Fruit fly (Drosophila melanogaster) whole organism, embryonic: ENCODE measurements around the gene elgi.
A peak's percentile ranks its signal among the peaks of the same experiment; 100 is the strongest.

Source experiments
- Asciz ChIP-seq: fragments of 200-800 bp; sonication (Bioruptor generic); optimal IDR thresholded peaks from 2 replicates; lab custom pipeline; 2017; ENCODE audit warnings: missing biosample characterization, mild to moderate bottlenecking, missing genetic modification characterization, missing genetic modification reagents
- B-H1 ChIP-seq: fragments of 200-800 bp; sonication (Bioruptor generic); IDR thresholded peaks from 3 replicates; pipeline ENCODE4 v1.3.6; 2022; ENCODE audit warnings: missing biosample characterization, missing genetic modification characterization
- CG10209 ChIP-seq: fragments of 200-800 bp; sonication (Bioruptor generic); optimal IDR thresholded peaks from 3 replicates; lab custom pipeline; 2017; ENCODE audit warnings: missing biosample characterization, mild to moderate bottlenecking, missing genetic modification characterization, missing genetic modification reagents
- CG11093 ChIP-seq: fragments of 200-800 bp; sonication (Bioruptor generic); IDR thresholded peaks from 3 replicates; pipeline ENCODE4 v1.3.6; 2022; ENCODE audit warnings: missing biosample characterization, missing genetic modification characterization
- CG11456 ChIP-seq: fragments of 200-800 bp; sonication (Bioruptor generic); IDR thresholded peaks from 3 replicates; pipeline ENCODE4 v1.3.6; 2022; ENCODE audit warnings: missing biosample characterization, missing genetic modification characterization
- CG11696 ChIP-seq: fragments of 200-800 bp; sonication (Bioruptor generic); IDR thresholded peaks from 2 replicates; pipeline ENCODE4 v1.3.6; 2022; ENCODE audit warnings: missing biosample characterization, missing genetic modification characterization
- CG12744 ChIP-seq: fragments of 200-800 bp; sonication (Bioruptor generic); optimal IDR thresholded peaks from 2 replicates; lab custom pipeline; 2016; ENCODE audit warnings: missing biosample characterization, missing genetic modification characterization
- CG14710 ChIP-seq: fragments of 200-800 bp; sonication (Bioruptor generic); optimal IDR thresholded peaks from 3 replicates; lab custom pipeline; 2019; ENCODE audit warnings: missing biosample characterization, mild to moderate bottlenecking, missing genetic modification characterization, moderate library complexity
- CG15073 ChIP-seq: fragments of 200-800 bp; sonication (Bioruptor generic); optimal IDR thresholded peaks from 2 replicates; lab custom pipeline; 2016; ENCODE audit warnings: missing biosample characterization, missing genetic modification characterization
- CG17186 ChIP-seq: fragments of 200-800 bp; sonication (Bioruptor generic); optimal IDR thresholded peaks from 3 replicates; lab custom pipeline; 2017; ENCODE audit warnings: missing biosample characterization, missing genetic modification reagents, missing genetic modification characterization
- CG18011 ChIP-seq: fragments of 200-800 bp; sonication (Bioruptor generic); optimal IDR thresholded peaks from 2 replicates; lab custom pipeline; 2017; ENCODE audit warnings: missing biosample characterization, missing genetic modification characterization, mild to moderate bottlenecking, moderate library complexity, missing genotype
- CG18476 ChIP-seq: fragments of 200-800 bp; sonication (Bioruptor generic); optimal IDR thresholded peaks from 2 replicates; lab custom pipeline; 2016; ENCODE audit warnings: missing biosample characterization, mild to moderate bottlenecking, missing genetic modification characterization
- CG30431 ChIP-seq: fragments of 200-800 bp; sonication (Bioruptor generic); optimal IDR thresholded peaks from 2 replicates; lab custom pipeline; 2017; ENCODE audit warnings: missing biosample characterization, missing genetic modification characterization
- CG3847 ChIP-seq: fragments of 200-800 bp; sonication (Bioruptor generic); IDR thresholded peaks from 2 replicates; pipeline ENCODE4 v1.3.6; 2022; ENCODE audit warnings: missing biosample characterization, missing genetic modification characterization
- CG4282 ChIP-seq: fragments of 200-800 bp; sonication (Bioruptor generic); optimal IDR thresholded peaks from 2 replicates; lab custom pipeline; 2016; ENCODE audit warnings: missing biosample characterization, missing genetic modification characterization
- CG4820 ChIP-seq: fragments of 200-800 bp; sonication (Bioruptor generic); optimal IDR thresholded peaks from 3 replicates; lab custom pipeline; 2016; ENCODE audit warnings: missing biosample characterization, missing genetic modification characterization
- CG8388 ChIP-seq: fragments of 200-800 bp; sonication (Bioruptor generic); optimal IDR thresholded peaks from 2 replicates; lab custom pipeline; 2019; ENCODE audit warnings: missing biosample characterization, mild to moderate bottlenecking, missing genetic modification characterization, moderate library complexity
- CG9609 ChIP-seq: fragments of 200-800 bp; sonication (Bioruptor generic); optimal IDR thresholded peaks from 3 replicates; lab custom pipeline; 2016; ENCODE audit warnings: missing biosample characterization, missing genetic modification characterization
- Camta ChIP-seq: fragments of 200-800 bp; sonication (Bioruptor generic); optimal IDR thresholded peaks from 2 replicates; lab custom pipeline; 2016; ENCODE audit warnings: missing biosample characterization, missing genetic modification characterization
- Dfd ChIP-seq, 2 experiments: fragments of >200 bp; optimal IDR thresholded peaks; 2 replicates each; lab custom pipeline; 2017; ENCODE audit warnings: missing biosample characterization in 2 of 2, missing genetic modification characterization in 2 of 2
- E2f2 ChIP-seq: fragments of 200-800 bp; sonication (Bioruptor generic); IDR thresholded peaks from 2 replicates; pipeline ENCODE4 v1.3.6; 2022; ENCODE audit warnings: missing biosample characterization, missing genetic modification characterization
- HLH54F ChIP-seq: fragments of 200-800 bp; sonication (Bioruptor generic); optimal IDR thresholded peaks from 3 replicates; lab custom pipeline; 2016; ENCODE audit warnings: missing biosample characterization, missing genetic modification characterization
- Hey ChIP-seq: fragments of 200-800 bp; sonication (Bioruptor generic); optimal IDR thresholded peaks from 3 replicates; lab custom pipeline; 2018; ENCODE audit warnings: missing biosample characterization, mild to moderate bottlenecking, missing genetic modification characterization
- MBD-R2 ChIP-seq: fragments of 200-800 bp; sonication (Bioruptor generic); IDR thresholded peaks from 2 replicates; pipeline ENCODE4 v1.3.6; 2022; ENCODE audit warnings: missing biosample characterization, missing genetic modification characterization
- Myb ChIP-seq: fragments of 200-800 bp; sonication (Bioruptor generic); optimal IDR thresholded peaks from 2 replicates; lab custom pipeline; 2016; ENCODE audit warnings: missing biosample characterization, missing genetic modification characterization
- Nf-YA ChIP-seq: fragments of 200-800 bp; sonication (Bioruptor generic); IDR thresholded peaks from 2 replicates; pipeline ENCODE4 v1.3.6; 2022; ENCODE audit warnings: missing biosample characterization, missing genetic modification characterization
- Nf-YC ChIP-seq: fragments of 200-800 bp; optimal IDR thresholded peaks from 3 replicates; lab custom pipeline; 2019; ENCODE audit warnings: missing biosample characterization, mild to moderate bottlenecking, missing genetic modification characterization, moderate library complexity
- Opbp ChIP-seq: fragments of 200-800 bp; sonication (Bioruptor generic); IDR thresholded peaks from 3 replicates; pipeline ENCODE4 v1.3.6; 2022; ENCODE audit warnings: missing biosample characterization, missing genetic modification characterization; ENCODE audit not compliant: partially characterized antibody
- Stat92E ChIP-seq, 3 experiments: fragments of >200 bp in 2 of 3; fragments of 200-800 bp in 1 of 3; sonication (Bioruptor generic) in 1 of 3; optimal IDR thresholded peaks; 2 replicates each; lab custom pipeline; 2017 to 2019; ENCODE audit warnings: missing biosample characterization in 3 of 3, missing genetic modification characterization in 3 of 3, mild to moderate bottlenecking in 1 of 3, moderate library complexity in 1 of 3
- YL-1 ChIP-seq: fragments of 200-800 bp; sonication (Bioruptor generic); optimal IDR thresholded peaks from 3 replicates; lab custom pipeline; 2017; ENCODE audit warnings: missing biosample characterization, mild to moderate bottlenecking, missing genetic modification characterization
- aop ChIP-seq: fragments of 200-800 bp; sonication (Bioruptor generic); IDR thresholded peaks from 2 replicates; pipeline ENCODE4 v1.3.6; 2022; ENCODE audit warnings: missing biosample characterization, missing genetic modification characterization
- ase ChIP-seq: fragments of 200-800 bp; sonication (Bioruptor generic); IDR thresholded peaks from 3 replicates; pipeline ENCODE4 v1.3.6; 2022; ENCODE audit warnings: missing biosample characterization, missing genetic modification characterization
- ato ChIP-seq: fragments of 200-800 bp; sonication (Bioruptor generic); IDR thresholded peaks from 2 replicates; pipeline ENCODE4 v1.3.6; 2022; ENCODE audit warnings: missing biosample characterization, missing genetic modification characterization; ENCODE audit not compliant: partially characterized antibody
- br ChIP-seq: fragments of >200 bp; optimal IDR thresholded peaks from 2 replicates; lab custom pipeline; 2017
- da ChIP-seq: fragments of 200-800 bp; sonication (Bioruptor generic); optimal IDR thresholded peaks from 2 replicates; lab custom pipeline; 2016; ENCODE audit warnings: missing biosample characterization, missing genetic modification characterization
- dati ChIP-seq: fragments of 200-800 bp; sonication (Bioruptor generic); IDR thresholded peaks from 2 replicates; pipeline ENCODE4 v1.3.6; 2022; ENCODE audit warnings: missing biosample characterization, missing genetic modification characterization
- dm ChIP-seq: fragments of 200-800 bp; sonication (Bioruptor generic); optimal IDR thresholded peaks from 3 replicates; lab custom pipeline; 2016; ENCODE audit warnings: missing biosample characterization, missing genetic modification characterization
- dpn ChIP-seq, 2 experiments: fragments of 200-800 bp; sonication (Bioruptor generic); optimal IDR thresholded peaks; 3 replicates each; lab custom pipeline; 2016; ENCODE audit warnings: missing biosample characterization in 2 of 2, missing genetic modification characterization in 2 of 2
- ewg ChIP-seq: fragments of 200-800 bp; sonication (Bioruptor generic); optimal IDR thresholded peaks from 3 replicates; lab custom pipeline; 2017; ENCODE audit warnings: mild to moderate bottlenecking, missing biosample characterization, missing genetic modification reagents, missing genetic modification characterization
- gfzf ChIP-seq: fragments of 200-800 bp; sonication (Bioruptor generic); optimal IDR thresholded peaks from 2 replicates; lab custom pipeline; 2016; ENCODE audit warnings: missing biosample characterization, mild to moderate bottlenecking, missing genetic modification characterization, moderate library complexity
- kah ChIP-seq: fragments of 200-800 bp; sonication (Bioruptor generic); optimal IDR thresholded peaks from 2 replicates; lab custom pipeline; 2018; ENCODE audit warnings: missing biosample characterization, mild to moderate bottlenecking, missing genetic modification characterization
- nerfin-1 ChIP-seq: fragments of 200-800 bp; sonication (Bioruptor generic); optimal IDR thresholded peaks from 3 replicates; lab custom pipeline; 2019; ENCODE audit warnings: missing biosample characterization, mild to moderate bottlenecking, missing genetic modification characterization, moderate library complexity
- oc ChIP-seq: fragments of 200-800 bp; sonication (Bioruptor generic); optimal IDR thresholded peaks from 2 replicates; lab custom pipeline; 2018; ENCODE audit warnings: missing biosample characterization, mild to moderate bottlenecking, missing genetic modification characterization, moderate library complexity
- onecut ChIP-seq: fragments of 200-800 bp; sonication (Bioruptor generic); IDR thresholded peaks from 2 replicates; pipeline ENCODE4 v1.3.6; 2022; ENCODE audit warnings: missing biosample characterization, missing genetic modification characterization
- otp ChIP-seq: fragments of 200-800 bp; sonication (Bioruptor generic); IDR thresholded peaks from 3 replicates; pipeline ENCODE4, ENCODE4 v1.3.6; 2022; ENCODE audit warnings: missing biosample characterization, missing genetic modification characterization
- pfk ChIP-seq: fragments of 200-800 bp; sonication (Bioruptor generic); optimal IDR thresholded peaks from 2 replicates; lab custom pipeline; 2018; ENCODE audit warnings: missing biosample characterization, mild to moderate bottlenecking, missing genetic modification characterization, moderate library complexity
- pnt ChIP-seq: fragments of 200-800 bp; sonication (Bioruptor generic); optimal IDR thresholded peaks from 3 replicates; lab custom pipeline; 2016; ENCODE audit warnings: missing biosample characterization, missing genetic modification characterization
- schlank ChIP-seq: fragments of 200-800 bp; sonication (Bioruptor generic); optimal IDR thresholded peaks from 2 replicates; lab custom pipeline; 2018; ENCODE audit warnings: missing biosample characterization, mild to moderate bottlenecking, missing genetic modification characterization
- sens-2 ChIP-seq: fragments of 200-800 bp; sonication (Bioruptor generic); IDR thresholded peaks from 2 replicates; pipeline ENCODE4 v1.3.6; 2022; ENCODE audit warnings: missing biosample characterization, missing genetic modification characterization
- wdn ChIP-seq: fragments of 200-800 bp; sonication (Bioruptor generic); IDR thresholded peaks from 2 replicates; pipeline ENCODE4 v1.3.6; 2022; ENCODE audit warnings: missing biosample characterization, missing genetic modification characterization
- zfh1 ChIP-seq: fragments of 200-800 bp; sonication (Bioruptor generic); IDR thresholded peaks from 3 replicates; pipeline ENCODE4 v1.3.6; 2022; ENCODE audit warnings: missing biosample characterization, missing genetic modification characterization

Gene elgi

dm6 chr3L:15956448-15957010 lies at the start of gene elgi (continued):
- no peak for TF ChIP-seq ewg
- TF ChIP-seq dati, result no peak
- peak; percentile 29 for TF ChIP-seq CG10209
- no peak for TF ChIP-seq Stat92E (GFP tag; optimal IDR thresholded peaks at IDR 0.05; lab: Kevin White, UChicago)
- peak; percentile 67 for TF ChIP-seq HLH54F (GFP tag; lab: Kevin White, UChicago)
- TF ChIP-seq CG11456 (GFP tag; lab: Robert Waterston, UW), result peak; percentile 79
- TF ChIP-seq ato (GFP tag; lab: Robert Waterston, UW), result no peak
- TF ChIP-seq br (lab: Kevin White, UChicago), result no peak
- TF ChIP-seq Asciz (GFP tag; lab: Kevin White, UChicago), result no peak
- TF ChIP-seq Opbp (GFP tag; lab: Robert Waterston, UW), result 0 out of 3 replicates have a peak, but pooled peaks have one; percentile 18
- peak; percentile 11 for TF ChIP-seq schlank (tag; lab: Kevin White, UChicago)
- peak; percentile 18 for TF ChIP-seq CG12744 (GFP tag; lab: Kevin White, UChicago)
- TF ChIP-seq pfk, result no peak
- peak; percentile 34 for TF ChIP-seq CG18011 (GFP tag; lab: Kevin White, UChicago)
- TF ChIP-seq Nf-YC (tag; lab: Kevin White, UChicago), result no peak
- TF ChIP-seq gfzf (GFP tag; lab: Kevin White, UChicago), result peak; percentile 17
- peak; percentile 59 for TF ChIP-seq oc (tag; lab: Kevin White, UChicago)
- peak; percentile 35; the same call in 1 of the 2 replicates for TF ChIP-seq E2f2
- peak; percentile 18 for TF ChIP-seq nerfin-1
- TF ChIP-seq Camta (GFP tag; lab: Kevin White, UChicago), result peak; percentile 56
- peak; percentile 28 for TF ChIP-seq pnt
- TF ChIP-seq onecut (GFP tag; lab: Robert Waterston, UW), result no peak
- TF ChIP-seq dm (GFP tag; lab: Kevin White, UChicago), result peak; percentile 11
- TF ChIP-seq sens-2 (GFP tag; lab: Robert Waterston, UW), result no peak
- peak; percentile 24; the same call in 1 of the 3 replicates for TF ChIP-seq B-H1
- no peak for TF ChIP-seq CG30431 (GFP tag; lab: Kevin White, UChicago)
- no peak for TF ChIP-seq CG8388 (GFP tag; lab: Kevin White, UChicago)
- peak; percentile 55; the same call in 1 of the 3 replicates for TF ChIP-seq zfh1 (GFP tag; lab: Robert Waterston, UW)
- TF ChIP-seq Hey (tag; lab: Kevin White, UChicago), result no peak
- TF ChIP-seq ase (GFP tag; lab: Robert Waterston, UW), result no peak
- no peak for TF ChIP-seq CG17186 (GFP tag; lab: Kevin White, UChicago)
- no peak for TF ChIP-seq CG11093 (GFP tag; lab: Robert Waterston, UW)
- TF ChIP-seq CG11696 (GFP tag; lab: Robert Waterston, UW), result no peak
- TF ChIP-seq CG14710, result peak; percentile 35
- no peak for TF ChIP-seq CG4282 (GFP tag; lab: Kevin White, UChicago)
- TF ChIP-seq otp (GFP tag; lab: Robert Waterston, UW), result no peak
- TF ChIP-seq CG18476 (GFP tag; lab: Kevin White, UChicago), result peak; percentile 46
- no peak for TF ChIP-seq CG15073 (GFP tag; lab: Kevin White, UChicago)
- TF ChIP-seq CG3847 (GFP tag; lab: Robert Waterston, UW), result peak; percentile 77
- no peak for TF ChIP-seq da (GFP tag; lab: Kevin White, UChicago)
- no peak for TF ChIP-seq kah (GFP tag; lab: Kevin White, UChicago)
- peak; percentile 96 for TF ChIP-seq MBD-R2 (GFP tag; lab: Robert Waterston, UW)
- TF ChIP-seq Myb, result peak; percentile 62
- TF ChIP-seq Nf-YA, result no peak
- TF ChIP-seq CG9609 (GFP tag; lab: Kevin White, UChicago), result peak; percentile 53
- peak; percentile 47 for TF ChIP-seq CG4820
- peak; percentile 70 to 76 for TF ChIP-seq dpn (GFP tag; optimal IDR thresholded peaks at IDR 0.05; lab: Kevin White, UChicago)
- peak; percentile 86 for TF ChIP-seq YL-1
- TF ChIP-seq Dfd (GFP tag; optimal IDR thresholded peaks at IDR 0.05; lab: Kevin White, UChicago), result no peak
- no peak for TF ChIP-seq aop (GFP tag; lab: Robert Waterston, UW)
- TF ChIP-seq wdn, result no peak
